Worm (Caenorhabditis elegans) whole organism, mixed stage, embryonic: ENCODE results near the gene cul-5.

Experiments
- M03D4.4 ChIP-seq: sonication (generic microtip); optimal IDR thresholded peaks from 2 replicates; lab custom pipeline; 2017; ENCODE audit warnings: mild to moderate bottlenecking, missing genetic modification characterization, missing compliant biosample characterization
- blmp-1 ChIP-seq: fragments of 150-350 bp; optimal IDR thresholded peaks from 2 replicates; lab custom pipeline; 2014; ENCODE audit warnings: missing biosample characterization, missing genetic modification characterization
- ceh-39 ChIP-seq: fragments of 150-350 bp; optimal IDR thresholded peaks from 2 replicates; lab custom pipeline; 2014; ENCODE audit warnings: missing biosample characterization, missing genetic modification characterization
- ceh-43 ChIP-seq: fragments of 200-800 bp; sonication (Bioruptor generic); optimal IDR thresholded peaks from 2 replicates; lab custom pipeline; 2018; ENCODE audit warnings: mild to moderate bottlenecking, missing genetic modification characterization, moderate library complexity, missing compliant biosample characterization
- ceh-83 ChIP-seq: fragments of 200-800 bp; sonication (Bioruptor generic); optimal IDR thresholded peaks from 2 replicates; lab custom pipeline; 2018; ENCODE audit warnings: mild to moderate bottlenecking, missing genetic modification characterization, missing compliant biosample characterization
- ces-1 ChIP-seq: fragments of 150-350 bp; optimal IDR thresholded peaks from 2 replicates; lab custom pipeline; 2014; ENCODE audit warnings: missing biosample characterization, missing genetic modification reagents, missing genetic modification characterization
- cnd-1 ChIP-seq: fragments of 200-800 bp; sonication (Bioruptor generic); optimal IDR thresholded peaks from 2 replicates; lab custom pipeline; 2018; ENCODE audit warnings: mild to moderate bottlenecking, missing genetic modification characterization, missing compliant biosample characterization
- drap-1 ChIP-seq: fragments of 200-800 bp; sonication (Bioruptor generic); optimal IDR thresholded peaks from 3 replicates; lab custom pipeline; 2018; ENCODE audit warnings: mild to moderate bottlenecking, missing genetic modification characterization, missing compliant biosample characterization
- elt-1 ChIP-seq: sonication (generic microtip); optimal IDR thresholded peaks from 2 replicates; lab custom pipeline; 2017; ENCODE audit warnings: missing genetic modification characterization, mild to moderate bottlenecking, missing compliant biosample characterization, antibody characterized with exemption, moderate library complexity, borderline replicate concordance; ENCODE audit not compliant: insufficient read depth
- elt-3 ChIP-seq: fragments of 150-350 bp; optimal IDR thresholded peaks from 2 replicates; lab custom pipeline; 2014; ENCODE audit warnings: missing biosample characterization, missing genetic modification characterization
- ham-2 ChIP-seq: fragments of 200-800 bp; sonication (Bioruptor generic); optimal IDR thresholded peaks from 2 replicates; lab custom pipeline; 2018; ENCODE audit warnings: mild to moderate bottlenecking, missing genetic modification characterization, missing compliant biosample characterization
- hlh-1 ChIP-seq: fragments of 150-350 bp; optimal IDR thresholded peaks from 2 replicates; lab custom pipeline; 2014; ENCODE audit warnings: missing biosample characterization, missing genetic modification reagents, missing genetic modification characterization
- lin-13 ChIP-seq: fragments of 150-350 bp; optimal IDR thresholded peaks from 2 replicates; lab custom pipeline; 2014; ENCODE audit warnings: missing biosample characterization, missing genetic modification characterization
- lin-32 ChIP-seq: fragments of 200-800 bp; sonication (Bioruptor generic); optimal IDR thresholded peaks from 2 replicates; lab custom pipeline; 2018; ENCODE audit warnings: mild to moderate bottlenecking, missing genetic modification characterization, missing compliant biosample characterization
- lsy-2 ChIP-seq: fragments of 150-350 bp; optimal IDR thresholded peaks from 2 replicates; lab custom pipeline; 2014; ENCODE audit warnings: missing biosample characterization, missing genetic modification characterization
- mab-5 ChIP-seq: fragments of 150-350 bp; optimal IDR thresholded peaks from 2 replicates; lab custom pipeline; 2014; ENCODE audit warnings: missing biosample characterization, missing genetic modification characterization
- mep-1 ChIP-seq: fragments of 150-350 bp; optimal IDR thresholded peaks from 2 replicates; lab custom pipeline; 2017; ENCODE audit warnings: missing biosample characterization, missing genetic modification reagents, missing genetic modification characterization, inconsistent platforms
- mls-2 ChIP-seq: sonication (generic microtip); optimal IDR thresholded peaks from 2 replicates; lab custom pipeline; 2016; ENCODE audit warnings: mild to moderate bottlenecking, missing genetic modification characterization, moderate library complexity, missing compliant biosample characterization
- nhr-12 ChIP-seq: fragments of 150-350 bp; optimal IDR thresholded peaks from 2 replicates; lab custom pipeline; 2014; ENCODE audit warnings: missing biosample characterization, missing genetic modification characterization
- nhr-2 ChIP-seq: fragments of 150-350 bp; optimal IDR thresholded peaks from 2 replicates; lab custom pipeline; 2014; ENCODE audit warnings: missing biosample characterization, missing genetic modification characterization
- nhr-237 ChIP-seq: fragments of 150-350 bp; optimal IDR thresholded peaks from 2 replicates; lab custom pipeline; 2014; ENCODE audit warnings: missing biosample characterization, missing genetic modification characterization
- nhr-28 ChIP-seq: fragments of 150-350 bp; optimal IDR thresholded peaks from 2 replicates; lab custom pipeline; 2014; ENCODE audit warnings: missing biosample characterization, missing genetic modification characterization
- nhr-76 ChIP-seq: sonication (generic microtip); optimal IDR thresholded peaks from 2 replicates; lab custom pipeline; 2017; ENCODE audit warnings: missing biosample characterization, missing genetic modification characterization
- sem-2 ChIP-seq: fragments of 200-800 bp; sonication (Bioruptor generic); optimal IDR thresholded peaks from 2 replicates; lab custom pipeline; 2018; ENCODE audit warnings: mild to moderate bottlenecking, missing genetic modification characterization, missing compliant biosample characterization
- snpc-4 ChIP-seq: fragments of 150-350 bp; optimal IDR thresholded peaks from 2 replicates; lab custom pipeline; 2014; ENCODE audit warnings: missing biosample characterization, missing genetic modification characterization
- sptf-1 ChIP-seq: sonication (generic microtip); optimal IDR thresholded peaks from 2 replicates; lab custom pipeline; 2017; ENCODE audit warnings: mild to moderate bottlenecking, missing genetic modification characterization, moderate library complexity, missing compliant biosample characterization
- tbx-8 ChIP-seq: fragments of 200-800 bp; sonication (Bioruptor generic); optimal IDR thresholded peaks from 2 replicates; lab custom pipeline; 2018; ENCODE audit warnings: mild to moderate bottlenecking, missing genetic modification characterization, moderate library complexity, missing compliant biosample characterization
- unc-120 ChIP-seq: sonication (generic microtip); optimal IDR thresholded peaks from 2 replicates; lab custom pipeline; 2017; ENCODE audit warnings: missing genetic modification characterization, missing compliant biosample characterization; ENCODE audit not compliant: poor library complexity, severe bottlenecking
- unc-39 ChIP-seq: fragments of 150-350 bp; optimal IDR thresholded peaks from 2 replicates; lab custom pipeline; 2014; ENCODE audit warnings: missing biosample characterization, missing genetic modification characterization
- unc-62 ChIP-seq: fragments of 150-350 bp; optimal IDR thresholded peaks from 2 replicates; lab custom pipeline; 2014; ENCODE audit warnings: missing biosample characterization, missing genetic modification reagents, missing genetic modification characterization
- zip-8 ChIP-seq: fragments of 150-350 bp; optimal IDR thresholded peaks from 2 replicates; lab custom pipeline; 2014; ENCODE audit warnings: missing biosample characterization, missing genetic modification characterization
- ztf-11 ChIP-seq: fragments of 150-350 bp; optimal IDR thresholded peaks from 2 replicates; lab custom pipeline; 2014; ENCODE audit warnings: missing biosample characterization, missing genetic modification characterization

The cul-5 gene

ce11 chrV:10220605-10221004 lies 41.3 kb downstream of the cul-5 start, which contains the start of gene C12D8.13:
C12D8.13 (minus strand) TSS chrV:10220705.
- TF ChIP-seq nhr-76 (tag; lab: Kevin White, UChicago) (no peak), unc-120 (tag; lab: Kevin White, UChicago) (no peak)

DNA sequence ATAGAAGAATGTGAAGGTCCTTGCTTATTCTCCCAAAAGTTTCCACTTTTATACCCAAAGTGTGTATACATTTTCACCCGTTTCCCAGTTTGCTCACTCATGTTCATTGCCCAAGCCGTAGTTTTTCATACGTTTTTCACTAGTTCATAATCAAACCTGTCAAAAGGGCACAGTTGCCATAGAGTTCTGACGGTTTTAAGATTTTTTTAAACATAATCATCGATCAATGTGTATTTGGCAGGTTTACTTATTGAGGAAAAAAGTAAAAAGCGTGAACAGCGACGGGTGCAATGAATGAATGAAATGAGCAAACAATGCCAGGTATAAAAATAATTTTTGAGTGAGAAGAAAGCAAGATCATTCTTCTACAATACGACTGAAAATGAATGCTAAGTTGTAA lies 42.0 kb downstream of the cul-5 start, which contains the start of the genes fipr-5 and fipr-9:
Gene fipr-5, minus strand, starts transcription at position 101 of the 400 bp plus-strand sequence.
Gene fipr-9, plus strand, starts transcription at position 346 of the 400 bp plus-strand sequence.
- TF ChIP-seq ham-2 (GFP tag; lab: Kevin White, UChicago) (no peak), tbx-8 (GFP tag; lab: Kevin White, UChicago) (no peak), hlh-1 (tag; lab: Kevin White, UChicago) (no peak), nhr-237 (no peak), unc-62 (GFP tag; lab: Kevin White, UChicago) (no peak)

ce11 chrV:10222007-10222406 lies 42.7 kb downstream of the cul-5 start, which contains the start of gene C12D8.20:
C12D8.20 (plus strand) TSS chrV:10222307.
- TF ChIP-seq snpc-4 (tag; lab: Kevin White, UChicago) (no peak), M03D4.4 (tag; lab: Kevin White, UChicago) (no peak), tbx-8 (GFP tag; lab: Kevin White, UChicago) (no peak), lin-13 (tag; lab: Kevin White, UChicago) (no peak), ces-1 (GFP tag; lab: Kevin White, UChicago) (no peak), nhr-76 (tag; lab: Kevin White, UChicago) (no peak), ceh-43 (no peak), nhr-12 (tag; lab: Kevin White, UChicago) (no peak), mls-2 (tag; lab: Kevin White, UChicago) (no peak), nhr-28 (tag; lab: Kevin White, UChicago) (no peak), elt-3 (tag; lab: Kevin White, UChicago) (no peak), sem-2 (no peak), drap-1 (no peak)

DNA sequence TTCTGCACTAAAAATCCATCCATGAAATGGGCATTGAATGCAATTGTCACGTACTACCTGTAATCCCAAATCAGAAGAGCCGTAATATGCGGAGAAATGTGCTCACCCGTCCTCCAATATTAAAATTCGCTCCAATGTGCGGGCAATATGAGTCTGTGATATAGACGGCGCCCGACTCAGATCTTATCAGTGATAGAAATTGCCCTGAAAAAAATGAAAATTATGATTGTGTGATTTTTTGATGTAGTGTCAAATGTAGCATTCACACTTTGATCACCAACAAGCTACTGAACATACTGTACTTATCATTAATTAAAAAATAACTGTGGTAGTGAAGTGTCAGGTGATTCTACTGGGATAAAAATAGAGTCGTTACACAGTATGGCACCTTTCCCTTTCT lies 45.3 kb downstream of the cul-5 start:
- no peak for TF ChIP-seq mab-5
- TF ChIP-seq ceh-39, result no peak
- no peak for TF ChIP-seq nhr-28 (tag; lab: Kevin White, UChicago)
- TF ChIP-seq drap-1, result no peak
- TF ChIP-seq lin-32 (GFP tag; lab: Kevin White, UChicago), result no peak
- TF ChIP-seq zip-8 (tag; lab: Kevin White, UChicago), result no peak
- no peak for TF ChIP-seq elt-1 (tag; lab: Kevin White, UChicago)
- TF ChIP-seq cnd-1, result no peak
- TF ChIP-seq elt-3 (tag; lab: Kevin White, UChicago), result no peak

ce11 chrV:10225610-10226009 lies 46.3 kb downstream of the cul-5 start, which contains the start of gene daf-36:
daf-36 (minus strand) TSS chrV:10225710.
- TF ChIP-seq unc-120 (tag; lab: Kevin White, UChicago), result no peak
- TF ChIP-seq lsy-2 (tag; lab: Kevin White, UChicago), result no peak
- no peak for TF ChIP-seq M03D4.4 (tag; lab: Kevin White, UChicago)
- TF ChIP-seq ceh-83 (GFP tag; lab: Kevin White, UChicago), result no peak
- no peak for TF ChIP-seq blmp-1
- TF ChIP-seq ceh-43, result no peak
- no peak for TF ChIP-seq ham-2 (GFP tag; lab: Kevin White, UChicago)
- TF ChIP-seq nhr-2 (tag; lab: Kevin White, UChicago), result no peak
- TF ChIP-seq ces-1 (GFP tag; lab: Kevin White, UChicago), result no peak
- no peak for TF ChIP-seq unc-39
- no peak for TF ChIP-seq sptf-1 (tag; lab: Kevin White, UChicago)
- TF ChIP-seq ztf-11 (tag; lab: Kevin White, UChicago), result no peak
- TF ChIP-seq mab-5, result no peak
- TF ChIP-seq mep-1 (tag; lab: Kevin White, UChicago), result no peak
